Worm (Caenorhabditis elegans) whole organism, late embryonic: ENCODE results near the gene C05C8.8.

Experiments used
- Y22D7AL.16 ChIP-seq: sonication (generic microtip); optimal IDR thresholded peaks from 2 replicates; lab custom pipeline; 2016; ENCODE audit warnings: missing genetic modification characterization, missing compliant biosample characterization
- ahr-1 ChIP-seq: sonication (generic microtip); optimal IDR thresholded peaks from 2 replicates; lab custom pipeline; 2016; ENCODE audit warnings: missing genetic modification characterization, missing compliant biosample characterization
- ceh-14 ChIP-seq: sonication (generic microtip); optimal IDR thresholded peaks from 2 replicates; lab custom pipeline; 2016; ENCODE audit warnings: missing genotype, missing genetic modification characterization, missing compliant biosample characterization
- ceh-19 ChIP-seq: fragments of 200-800 bp; sonication (Bioruptor generic); optimal IDR thresholded peaks from 2 replicates; lab custom pipeline; 2018; ENCODE audit warnings: mild to moderate bottlenecking, missing genetic modification characterization, missing compliant biosample characterization
- ceh-2 ChIP-seq: sonication (generic microtip); optimal IDR thresholded peaks from 2 replicates; lab custom pipeline; 2016; ENCODE audit warnings: missing genotype, missing genetic modification characterization, missing compliant biosample characterization
- ceh-45 ChIP-seq: fragments of 200-800 bp; sonication (Bioruptor generic); IDR thresholded peaks from 2 replicates; pipeline ENCODE4 v1.3.6; 2022; ENCODE audit warnings: missing genetic modification reagents, missing genetic modification characterization, missing compliant biosample characterization
- ceh-6 ChIP-seq: fragments of 200-800 bp; sonication (Bioruptor generic); optimal IDR thresholded peaks from 2 replicates; lab custom pipeline; 2018; ENCODE audit warnings: mild to moderate bottlenecking, missing genetic modification characterization, missing compliant biosample characterization
- dmd-4 ChIP-seq: sonication (generic microtip); optimal IDR thresholded peaks from 2 replicates; lab custom pipeline; 2016; ENCODE audit warnings: borderline replicate concordance, missing genetic modification characterization, missing compliant biosample characterization
- dve-1 ChIP-seq: sonication (generic microtip); optimal IDR thresholded peaks from 2 replicates; lab custom pipeline; 2017; ENCODE audit warnings: antibody characterized with exemption, mild to moderate bottlenecking, missing genetic modification characterization, missing compliant biosample characterization
- ets-4 ChIP-seq: sonication (generic microtip); optimal IDR thresholded peaks from 2 replicates; lab custom pipeline; 2016; ENCODE audit warnings: missing genetic modification characterization, missing compliant biosample characterization
- fkh-10 ChIP-seq: fragments of 150-350 bp; optimal IDR thresholded peaks from 2 replicates; lab custom pipeline; 2014; ENCODE audit warnings: missing biosample characterization, missing genetic modification reagents, missing genetic modification characterization
- gmeb-2 ChIP-seq: sonication (generic microtip); optimal IDR thresholded peaks from 2 replicates; lab custom pipeline; 2016; ENCODE audit warnings: missing genetic modification characterization, inconsistent platforms, missing compliant biosample characterization
- hlh-13 ChIP-seq: fragments of 200-800 bp; sonication (Bioruptor generic); optimal IDR thresholded peaks from 2 replicates; lab custom pipeline; 2018; ENCODE audit warnings: mild to moderate bottlenecking, missing genetic modification characterization, missing compliant biosample characterization
- hlh-8 ChIP-seq: sonication (generic microtip); optimal IDR thresholded peaks from 2 replicates; lab custom pipeline; 2016; ENCODE audit warnings: missing genotype, missing genetic modification characterization, missing compliant biosample characterization
- mec-3 ChIP-seq: sonication (generic microtip); optimal IDR thresholded peaks from 2 replicates; lab custom pipeline; 2016; ENCODE audit warnings: borderline replicate concordance, missing genetic modification characterization, missing compliant biosample characterization
- npax-4 ChIP-seq: sonication (generic microtip); optimal IDR thresholded peaks from 2 replicates; lab custom pipeline; 2016; ENCODE audit warnings: missing genetic modification characterization, missing compliant biosample characterization
- pag-3 ChIP-seq: sonication (generic microtip); optimal IDR thresholded peaks from 2 replicates; lab custom pipeline; 2016; ENCODE audit warnings: missing compliant biosample characterization, missing genetic modification characterization, borderline replicate concordance
- pha-2 ChIP-seq: sonication (generic microtip); optimal IDR thresholded peaks from 2 replicates; lab custom pipeline; 2017; ENCODE audit warnings: mild to moderate bottlenecking, missing genetic modification characterization, missing compliant biosample characterization
- pha-4 ChIP-seq: fragments of 150-350 bp; optimal IDR thresholded peaks from 2 replicates; lab custom pipeline; 2018; ENCODE audit warnings: missing biosample characterization, missing genetic modification reagents, missing genetic modification characterization
- ref-2 ChIP-seq: sonication (generic microtip); optimal IDR thresholded peaks from 2 replicates; lab custom pipeline; 2016; ENCODE audit warnings: missing genetic modification characterization, missing compliant biosample characterization
- sdc-2 ChIP-seq: sonication (generic microtip); optimal IDR thresholded peaks from 2 replicates; lab custom pipeline; 2016; ENCODE audit warnings: missing genotype, missing genetic modification characterization, missing compliant biosample characterization
- sox-2 ChIP-seq: fragments of 200-800 bp; sonication (Bioruptor generic); IDR thresholded peaks from 2 replicates; pipeline ENCODE4 v1.3.6; 2022; ENCODE audit warnings: missing genetic modification reagents, missing genetic modification characterization, missing compliant biosample characterization
- sox-4 ChIP-seq: sonication (generic microtip); optimal IDR thresholded peaks from 2 replicates; lab custom pipeline; 2017; ENCODE audit warnings: mild to moderate bottlenecking, missing genetic modification characterization, inconsistent platforms, missing compliant biosample characterization
- syd-9 ChIP-seq: sonication (generic microtip); optimal IDR thresholded peaks from 2 replicates; lab custom pipeline; 2016; ENCODE audit warnings: mild to moderate bottlenecking, missing genetic modification characterization, moderate library complexity, missing compliant biosample characterization
- tbx-7 ChIP-seq: sonication (generic microtip); optimal IDR thresholded peaks from 2 replicates; lab custom pipeline; 2016; ENCODE audit warnings: missing genotype, missing genetic modification characterization, missing compliant biosample characterization
- unc-3 ChIP-seq, 2 experiments: fragments of 200-800 bp in 1 of 2; sonication (Bioruptor generic) in 1 of 2; sonication (generic microtip) in 1 of 2; conservative IDR thresholded peaks in 1 of 2; optimal IDR thresholded peaks in 1 of 2; 2 replicates each; pipeline versions ENCODE4 v1.3.6 to Lab custom; 2016 to 2022; ENCODE audit warnings: missing compliant biosample characterization in 2 of 2, missing genetic modification characterization in 2 of 2, missing genetic modification reagents in 1 of 2
- unc-55 ChIP-seq: sonication (generic microtip); optimal IDR thresholded peaks from 2 replicates; lab custom pipeline; 2017; ENCODE audit warnings: missing biosample characterization, missing genetic modification reagents, missing genetic modification characterization
- unc-86 ChIP-seq: sonication (generic microtip); optimal IDR thresholded peaks from 2 replicates; lab custom pipeline; 2016; ENCODE audit warnings: missing genetic modification characterization, missing compliant biosample characterization
- zip-5 ChIP-seq: sonication (generic microtip); optimal IDR thresholded peaks from 2 replicates; lab custom pipeline; 2016; ENCODE audit warnings: missing genetic modification characterization, missing compliant biosample characterization

C05C8.8 gene

DNA sequence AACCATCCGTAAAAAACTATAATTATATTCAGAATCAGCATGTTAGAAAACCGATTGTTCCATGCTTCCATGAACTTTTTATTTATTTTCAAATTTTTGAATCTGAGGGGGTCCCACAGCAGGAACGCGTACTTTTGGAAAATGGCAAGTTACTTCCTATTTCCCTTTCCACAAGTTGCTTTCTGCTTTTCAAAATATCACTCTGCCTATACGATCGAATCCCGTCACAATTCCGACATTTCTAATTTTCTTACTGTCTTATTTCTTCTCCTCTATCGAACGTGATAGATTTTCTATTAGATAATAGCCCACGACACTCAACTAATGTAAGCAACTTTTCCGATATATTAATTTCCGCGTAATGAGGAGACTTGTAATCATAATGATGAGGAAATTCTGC lies 20.5 kb upstream of the C05C8.8 start, which contains the start of gene C13A2.5:
Gene C13A2.5 (plus strand): TSS at position 301 of the 400 bp plus-strand sequence.
- TF ChIP-seq sox-4 (tag; lab: Kevin White, UChicago) (no peak), sdc-2 (tag; lab: Kevin White, UChicago) (no peak), dmd-4 (tag; lab: Kevin White, UChicago) (no peak), syd-9 (tag; lab: Kevin White, UChicago) (no peak), ceh-45 (GFP tag; lab: Robert Waterston, UW) (no peak), unc-55 (GFP tag; lab: Kevin White, UChicago) (no peak), fkh-10 (GFP tag; lab: Kevin White, UChicago) (no peak), ref-2 (tag; lab: Kevin White, UChicago) (no peak), ceh-19 (GFP tag; lab: Kevin White, UChicago) (no peak), npax-4 (tag; lab: Kevin White, UChicago) (no peak), dve-1 (no peak), ceh-2 (tag; lab: Kevin White, UChicago) (no peak), gmeb-2 (tag; lab: Kevin White, UChicago) (no peak), ceh-6 (GFP tag; lab: Kevin White, UChicago) (no peak), tbx-7 (tag; lab: Kevin White, UChicago) (no peak), sox-2 (no peak), zip-5 (no peak)

DNA sequence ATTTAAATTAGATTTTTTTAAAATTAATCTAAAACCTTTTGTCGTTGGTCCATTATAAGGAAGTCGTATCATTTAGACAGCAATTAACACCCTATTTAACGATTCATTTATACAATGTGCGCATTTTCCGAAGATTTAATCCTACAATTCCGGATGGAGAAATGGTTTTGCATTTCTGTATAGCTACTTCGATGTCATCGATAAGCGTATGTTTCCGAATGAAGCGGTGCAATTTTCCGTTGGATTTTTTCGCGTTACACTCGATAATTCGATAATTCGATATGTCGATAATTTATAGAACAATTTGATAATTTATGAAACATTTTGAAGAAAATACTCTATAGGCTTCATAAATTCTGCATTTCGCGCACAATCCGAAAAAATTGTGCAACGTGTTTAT lies 20.0 kb upstream of the C05C8.8 start, which contains the start of gene C13A2.10:
Gene C13A2.10 (minus strand): TSS at position 101 of the 400 bp plus-strand sequence.
- TF ChIP-seq zip-5: no peak
- no peak for TF ChIP-seq dmd-4 (tag; lab: Kevin White, UChicago)
- TF ChIP-seq mec-3 (tag; lab: Kevin White, UChicago): no peak
- TF ChIP-seq pha-4 (tag; lab: Kevin White, UChicago): no peak
- TF ChIP-seq syd-9 (tag; lab: Kevin White, UChicago): no peak
- no peak for TF ChIP-seq unc-55 (GFP tag; lab: Kevin White, UChicago)
- TF ChIP-seq, all 69 proteins: peak for 0

DNA sequence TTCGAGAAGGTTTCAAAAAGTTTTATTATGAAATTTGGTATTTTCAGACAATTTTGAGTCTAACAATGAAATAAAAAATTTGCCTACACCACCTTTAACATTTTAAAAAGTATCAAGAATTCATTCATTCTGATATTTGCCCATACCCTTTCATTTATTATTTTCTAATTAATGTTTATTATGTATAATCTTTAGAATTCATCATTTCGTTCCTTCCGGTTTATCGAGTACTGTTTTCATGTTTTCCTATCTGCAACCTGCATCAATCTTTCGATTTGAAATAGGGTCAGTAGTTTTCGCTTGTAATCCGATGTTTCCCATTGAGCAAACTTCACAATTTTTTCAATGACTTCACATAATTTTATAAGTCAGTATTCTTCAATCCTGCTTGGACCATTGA lies 14.4 kb upstream of the C05C8.8 start, which contains the start of gene C13A2.6:
Gene C13A2.6 (plus strand): TSS at position 301 of the 400 bp plus-strand sequence.
- no peak for TF ChIP-seq pha-2 (tag; lab: Kevin White, UChicago)
- TF ChIP-seq hlh-8 (tag; lab: Kevin White, UChicago): no peak
- TF ChIP-seq unc-55 (GFP tag; lab: Kevin White, UChicago): no peak
- no peak for TF ChIP-seq ets-4
- no peak for TF ChIP-seq dmd-4 (tag; lab: Kevin White, UChicago)
- no peak for TF ChIP-seq ceh-14
- TF ChIP-seq ceh-19 (GFP tag; lab: Kevin White, UChicago): no peak
- no peak for TF ChIP-seq ceh-45 (GFP tag; lab: Robert Waterston, UW)

DNA sequence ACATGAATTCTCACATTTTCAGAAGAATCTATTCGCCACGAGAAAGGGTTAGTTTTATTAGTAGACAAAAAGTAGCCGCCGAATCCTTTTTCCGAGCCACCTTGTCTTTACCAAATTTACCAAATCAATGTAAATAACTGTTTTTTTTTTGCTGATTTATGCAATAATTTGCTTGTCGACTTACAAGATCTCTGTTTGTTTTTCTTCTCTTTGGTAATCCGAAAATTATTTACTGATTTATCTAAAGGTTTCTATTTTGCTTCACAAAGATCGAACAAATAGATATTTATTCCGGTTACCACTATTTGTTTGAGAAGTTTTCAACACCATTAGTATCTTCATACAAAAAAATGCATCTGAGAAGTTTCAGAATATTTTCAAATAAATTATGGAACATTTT lies 11.0 kb upstream of the C05C8.8 start, which contains the start of gene C13A2.7:
Gene C13A2.7 (plus strand): TSS at position 301 of the 400 bp plus-strand sequence.
- no peak for TF ChIP-seq hlh-13 (GFP tag; lab: Kevin White, UChicago)

DNA sequence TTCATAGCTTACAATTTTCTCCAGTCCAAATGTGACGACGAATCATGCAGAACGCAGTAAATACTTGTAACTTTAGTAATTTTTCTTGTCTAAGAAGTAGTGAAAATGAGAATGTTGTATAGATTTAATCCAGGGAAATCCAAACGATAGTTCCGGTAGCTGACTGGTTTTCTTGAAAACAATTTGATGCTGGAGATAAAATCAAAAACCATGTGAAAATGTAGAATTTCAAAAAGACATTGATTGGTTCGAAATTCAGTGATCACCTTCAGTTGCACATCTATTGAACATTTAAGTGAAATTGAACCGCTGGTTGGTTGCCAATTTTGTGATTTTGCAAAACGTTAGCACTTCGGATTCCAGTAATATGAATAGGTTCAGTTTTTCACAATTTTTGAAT lies 9.0 kb upstream of the C05C8.8 start, which contains the start of gene C13A2.9:
Gene C13A2.9 (minus strand): TSS at position 101 of the 400 bp plus-strand sequence.
- no peak for TF ChIP-seq ahr-1 (tag; lab: Kevin White, UChicago)
- TF ChIP-seq hlh-8 (tag; lab: Kevin White, UChicago): no peak
- TF ChIP-seq unc-86: no peak
- TF ChIP-seq tbx-7 (tag; lab: Kevin White, UChicago): no peak
- no peak for TF ChIP-seq sox-2
- TF ChIP-seq Y22D7AL.16 (tag; lab: Kevin White, UChicago): no peak
- TF ChIP-seq unc-3 (GFP tag; conservative IDR thresholded peaks at IDR 0.05; lab: Robert Waterston, UW): no peak
- no peak for TF ChIP-seq unc-3 (tag; optimal IDR thresholded peaks at IDR 0.05; lab: Kevin White, UChicago)
- no peak for TF ChIP-seq pag-3 (tag; lab: Kevin White, UChicago)
- TF ChIP-seq npax-4 (tag; lab: Kevin White, UChicago): no peak
- no peak for TF ChIP-seq ref-2 (tag; lab: Kevin White, UChicago)
- no peak for TF ChIP-seq ceh-6 (GFP tag; lab: Kevin White, UChicago)
